Worm (Caenorhabditis elegans) whole organism, L2 larva: Measurements from ENCODE around the gene cnc-7.
"Not testable (repeated sequence)": the region's sequence is repeated elsewhere in the genome, so short reads cannot be mapped to it uniquely, and the experiment has no call there.

Experiments
- Y55F3AM.14 ChIP-seq: fragments of 200-800 bp; sonication (Bioruptor generic); optimal IDR thresholded peaks from 2 replicates; lab custom pipeline; 2018; ENCODE audit warnings: mild to moderate bottlenecking, missing genetic modification characterization, missing compliant biosample characterization
- aly-2 ChIP-seq: fragments of 150-350 bp; optimal IDR thresholded peaks from 2 replicates; lab custom pipeline; 2014; ENCODE audit warnings: missing biosample characterization, missing genetic modification characterization
- ama-1 ChIP-seq: fragments of 150-350 bp; optimal IDR thresholded peaks from 2 replicates; lab custom pipeline; 2018; ENCODE audit warnings: inconsistent platforms
- ceh-16 ChIP-seq: fragments of 150-350 bp; optimal IDR thresholded peaks from 2 replicates; lab custom pipeline; 2014; ENCODE audit warnings: missing biosample characterization, missing genetic modification characterization
- ceh-82 ChIP-seq: fragments of 150-350 bp; optimal IDR thresholded peaks from 2 replicates; lab custom pipeline; 2014; ENCODE audit warnings: missing biosample characterization, missing genetic modification characterization
- crh-2 ChIP-seq: sonication (generic microtip); optimal IDR thresholded peaks from 2 replicates; lab custom pipeline; 2017; ENCODE audit warnings: missing biosample characterization, missing genetic modification characterization
- dmd-4 ChIP-seq: sonication (generic microtip); optimal IDR thresholded peaks from 2 replicates; lab custom pipeline; 2017; ENCODE audit warnings: missing biosample characterization, missing genetic modification characterization
- egl-27 ChIP-seq: sonication (generic microtip); optimal IDR thresholded peaks from 3 replicates; lab custom pipeline; 2017; ENCODE audit warnings: missing biosample characterization, missing genetic modification reagents, missing genetic modification characterization
- elt-3 ChIP-seq: sonication (generic microtip); optimal IDR thresholded peaks from 2 replicates; lab custom pipeline; 2017; ENCODE audit warnings: missing biosample characterization, missing genetic modification characterization
- gmeb-1 ChIP-seq: fragments of 150-350 bp; optimal IDR thresholded peaks from 2 replicates; lab custom pipeline; 2014; ENCODE audit warnings: missing biosample characterization, missing genetic modification characterization
- lin-11 ChIP-seq: fragments of 150-350 bp; sonication (generic microtip); optimal IDR thresholded peaks from 2 replicates; lab custom pipeline; 2014; ENCODE audit warnings: missing biosample characterization, missing genetic modification characterization, inconsistent platforms, mixed read lengths
- lin-13 ChIP-seq: fragments of 150-350 bp; optimal IDR thresholded peaks from 2 replicates; lab custom pipeline; 2014; ENCODE audit warnings: missing biosample characterization, missing genetic modification reagents, missing genetic modification characterization
- lin-39 ChIP-seq: fragments of 150-350 bp; optimal IDR thresholded peaks from 2 replicates; lab custom pipeline; 2014; ENCODE audit warnings: missing biosample characterization, missing genetic modification reagents, missing genetic modification characterization
- lsy-2 ChIP-seq, 2 experiments: fragments of 150-350 bp in 1 of 2; sonication (generic microtip) in 1 of 2; optimal IDR thresholded peaks; 2 replicates each; lab custom pipeline; 2014 to 2017; ENCODE audit warnings: missing biosample characterization in 2 of 2, missing genetic modification characterization in 2 of 2
- mab-5 ChIP-seq: fragments of 150-350 bp; optimal IDR thresholded peaks from 2 replicates; lab custom pipeline; 2014; ENCODE audit warnings: missing biosample characterization, missing genetic modification characterization
- mbf-1 ChIP-seq: sonication (generic microtip); optimal IDR thresholded peaks from 2 replicates; lab custom pipeline; 2017; ENCODE audit warnings: missing biosample characterization, missing genetic modification characterization
- mdl-1 ChIP-seq, 2 experiments: fragments of 150-350 bp in 1 of 2; sonication (generic microtip) in 1 of 2; optimal IDR thresholded peaks; 2 replicates each; lab custom pipeline; 2017; ENCODE audit warnings: missing biosample characterization in 2 of 2, missing genetic modification characterization in 2 of 2
- nhr-12 ChIP-seq: fragments of 150-350 bp; optimal IDR thresholded peaks from 2 replicates; lab custom pipeline; 2014; ENCODE audit warnings: missing biosample characterization, missing genetic modification characterization
- nhr-129 ChIP-seq: fragments of 150-350 bp; optimal IDR thresholded peaks from 2 replicates; lab custom pipeline; 2014; ENCODE audit warnings: missing biosample characterization, missing genetic modification characterization
- nhr-21 ChIP-seq: fragments of 150-350 bp; optimal IDR thresholded peaks from 2 replicates; lab custom pipeline; 2014; ENCODE audit warnings: missing biosample characterization, missing genetic modification characterization
- nhr-237 ChIP-seq: fragments of 150-350 bp; optimal IDR thresholded peaks from 2 replicates; lab custom pipeline; 2014; ENCODE audit warnings: missing biosample characterization, missing genetic modification characterization
- nhr-6 ChIP-seq: fragments of 150-350 bp; optimal IDR thresholded peaks from 2 replicates; lab custom pipeline; 2014; ENCODE audit warnings: missing biosample characterization, missing genetic modification characterization
- nhr-77 ChIP-seq: fragments of 150-350 bp; optimal IDR thresholded peaks from 2 replicates; lab custom pipeline; 2014; ENCODE audit warnings: missing biosample characterization, missing genetic modification characterization
- peb-1 ChIP-seq: fragments of 150-350 bp; optimal IDR thresholded peaks from 2 replicates; lab custom pipeline; 2014; ENCODE audit warnings: missing biosample characterization, missing genetic modification characterization
- sem-4 ChIP-seq: fragments of 150-350 bp; optimal IDR thresholded peaks from 2 replicates; lab custom pipeline; 2014; ENCODE audit warnings: missing biosample characterization, missing genetic modification reagents, missing genetic modification characterization
- sma-3 ChIP-seq: sonication (generic microtip); optimal IDR thresholded peaks from 2 replicates; lab custom pipeline; 2016; ENCODE audit warnings: missing genetic modification reagents, missing genetic modification characterization, missing compliant biosample characterization
- sma-9 ChIP-seq, 2 experiments: fragments of 150-350 bp in 1 of 2; sonication (generic microtip) in 1 of 2; optimal IDR thresholded peaks; 2 replicates each; lab custom pipeline; 2014 to 2016; ENCODE audit warnings: missing genetic modification characterization in 2 of 2, mild to moderate bottlenecking in 1 of 2, missing biosample characterization in 1 of 2, missing compliant biosample characterization in 1 of 2, missing genetic modification reagents in 1 of 2, moderate library complexity in 1 of 2
- unc-39 ChIP-seq: fragments of 150-350 bp; optimal IDR thresholded peaks from 2 replicates; lab custom pipeline; 2014; ENCODE audit warnings: missing biosample characterization, missing genetic modification characterization
- unc-55 ChIP-seq: fragments of 150-350 bp; sonication (generic microtip); optimal IDR thresholded peaks from 3 replicates; lab custom pipeline; 2014; ENCODE audit warnings: missing biosample characterization, missing genetic modification reagents, missing genetic modification characterization
- zag-1 ChIP-seq: fragments of 150-350 bp; optimal IDR thresholded peaks from 2 replicates; lab custom pipeline; 2014; ENCODE audit warnings: missing biosample characterization, missing genetic modification characterization

Gene cnc-7

DNA sequence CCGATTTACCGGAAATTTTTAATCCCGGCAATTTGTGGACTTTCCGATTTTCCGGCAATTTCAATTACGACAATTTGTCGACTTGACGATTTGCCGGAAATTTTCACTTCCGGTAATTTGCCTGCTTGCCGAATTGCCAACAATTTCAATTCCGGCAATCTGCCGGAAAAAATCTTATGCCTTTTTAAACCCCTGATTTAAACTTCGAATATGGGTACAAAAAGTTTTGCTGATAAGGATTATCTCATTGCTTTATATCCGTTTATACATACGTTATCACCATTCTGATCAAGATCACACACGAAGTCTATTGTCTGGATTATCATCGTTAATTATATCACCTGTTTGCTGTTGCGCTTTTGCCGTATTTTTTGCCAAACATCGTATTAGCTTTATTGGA is 37.4 kb upstream of the cnc-7 start, which contains the start of gene grd-11:
grd-11 (plus strand) TSS at position 301 of the 400 bp plus-strand sequence.
- TF ChIP-seq nhr-12 (tag; lab: Kevin White, UChicago), result no peak
- no peak for TF ChIP-seq nhr-237
- no peak for TF ChIP-seq Y55F3AM.14 (GFP tag; lab: Kevin White, UChicago)
- TF ChIP-seq nhr-6 (tag; lab: Kevin White, UChicago), result no peak
- TF ChIP-seq mdl-1 (tag; optimal IDR thresholded peaks at IDR 0.05; lab: Kevin White, UChicago), result no peak
- no peak for TF ChIP-seq gmeb-1 (tag; lab: Kevin White, UChicago)

DNA sequence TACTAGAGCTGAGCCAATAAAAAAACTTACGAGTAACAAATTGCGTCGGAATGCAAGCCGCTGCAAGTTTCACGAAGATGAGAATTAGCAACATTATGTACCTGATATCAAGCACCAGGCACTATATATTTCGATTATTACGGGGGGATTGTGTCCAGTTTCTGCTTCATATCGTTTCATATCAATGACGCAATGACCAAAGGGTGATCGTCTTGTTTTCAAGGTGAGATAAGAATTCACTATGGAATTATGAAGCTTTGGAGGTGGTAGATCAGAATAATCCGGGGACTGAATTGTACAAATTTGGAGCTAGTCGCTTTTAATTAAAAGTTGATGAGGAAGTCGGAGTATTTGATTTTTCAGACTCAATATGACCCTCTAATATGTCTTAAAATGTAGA is 27.0 kb upstream of the cnc-7 start, which contains the start of gene K02E2.8:
K02E2.8 (minus strand) TSS at position 101 of the 400 bp plus-strand sequence.
- no peak for TF ChIP-seq zag-1 (tag; lab: Kevin White, UChicago)
- TF ChIP-seq unc-55 (GFP tag; lab: Kevin White, UChicago), result no peak
- TF ChIP-seq aly-2 (tag; lab: Kevin White, UChicago), result no peak
- no peak for TF ChIP-seq nhr-6 (tag; lab: Kevin White, UChicago)
- TF ChIP-seq peb-1 (tag; lab: Kevin White, UChicago), result no peak
- no peak for TF ChIP-seq sem-4 (tag; lab: Kevin White, UChicago)
- no peak for TF ChIP-seq nhr-21 (tag; lab: Kevin White, UChicago)
- TF ChIP-seq mbf-1 (tag; lab: Kevin White, UChicago), result no peak
- no peak for TF ChIP-seq unc-39 (tag; lab: Kevin White, UChicago)
- TF ChIP-seq lin-39, result no peak
- no peak for TF ChIP-seq mdl-1 (tag; optimal IDR thresholded peaks at IDR 0.05; lab: Kevin White, UChicago)
- TF ChIP-seq ama-1 (lab: Kevin White, UChicago), result no peak
- no peak for TF ChIP-seq nhr-77 (tag; lab: Kevin White, UChicago)
- no peak for TF ChIP-seq sma-9 (GFP tag; optimal IDR thresholded peaks at IDR 0.05; lab: Kevin White, UChicago)
- no peak for TF ChIP-seq sma-9 (tag; optimal IDR thresholded peaks at IDR 0.05; lab: Kevin White, UChicago)
- TF ChIP-seq ceh-16, result no peak
- no peak for TF ChIP-seq ceh-82 (tag; lab: Kevin White, UChicago)
- no peak for TF ChIP-seq nhr-12 (tag; lab: Kevin White, UChicago)
- TF ChIP-seq lin-11 (tag; lab: Kevin White, UChicago), result no peak
- no peak for TF ChIP-seq mab-5 (tag; lab: Kevin White, UChicago)

DNA sequence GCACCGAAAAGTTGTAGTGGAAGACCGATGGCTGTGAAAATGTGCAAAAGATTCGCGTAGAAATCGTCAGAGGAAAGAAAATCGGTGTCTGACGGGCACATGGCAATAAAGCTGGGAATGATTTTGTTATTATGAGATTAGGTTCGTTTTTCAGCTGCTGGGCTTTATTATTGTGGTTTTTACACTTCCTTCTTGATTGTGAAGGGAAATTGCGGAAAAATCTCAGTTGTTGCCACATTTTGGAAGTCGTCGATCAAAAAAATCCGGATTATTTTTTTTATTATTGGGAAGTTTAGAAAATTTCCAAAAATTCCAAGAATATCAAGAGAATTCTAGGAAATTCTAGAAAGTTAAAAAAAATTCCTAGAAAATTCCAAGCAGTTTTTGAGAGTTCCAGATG is 24.7 kb upstream of the cnc-7 start, which contains the start of gene srh-177:
srh-177 (minus strand) TSS at position 101 of the 400 bp plus-strand sequence.
- not testable (repeated sequence) for TF ChIP-seq peb-1 (tag; lab: Kevin White, UChicago); crh-2 (tag; lab: Kevin White, UChicago); sma-9 (GFP tag; optimal IDR thresholded peaks at IDR 0.05; lab: Kevin White, UChicago); sma-9 (tag; optimal IDR thresholded peaks at IDR 0.05; lab: Kevin White, UChicago)

DNA sequence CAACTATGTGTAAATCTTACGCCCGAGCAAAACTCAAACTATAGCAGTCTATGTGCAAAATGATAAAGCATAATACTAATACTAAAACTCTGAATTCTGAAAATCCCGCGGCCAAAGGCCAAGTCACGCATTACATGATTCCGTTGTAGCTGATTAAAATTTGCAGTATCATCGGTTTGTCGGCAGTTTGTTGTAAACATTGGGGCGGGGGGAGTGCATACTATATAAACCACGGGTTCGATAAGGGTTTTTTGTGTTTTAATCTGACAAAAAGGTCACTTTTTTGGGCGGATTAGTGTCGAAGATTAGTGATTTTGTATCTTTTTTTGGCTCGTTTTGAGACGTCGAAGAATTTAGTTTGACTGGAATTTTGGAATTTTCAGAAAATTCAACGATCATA is 19.4 kb upstream of the cnc-7 start:
- TF ChIP-seq gmeb-1 (tag; lab: Kevin White, UChicago) (peak; percentile 34), dmd-4 (no peak), sma-3 (no peak), mdl-1 (tag; optimal IDR thresholded peaks at IDR 0.05; lab: Kevin White, UChicago) (no peak), lin-13 (no peak), lsy-2 (tag; optimal IDR thresholded peaks at IDR 0.05; lab: Kevin White, UChicago) (no peak), unc-39 (tag; lab: Kevin White, UChicago) (no peak), nhr-129 (tag; lab: Kevin White, UChicago) (no peak), mab-5 (tag; lab: Kevin White, UChicago) (no peak)

DNA sequence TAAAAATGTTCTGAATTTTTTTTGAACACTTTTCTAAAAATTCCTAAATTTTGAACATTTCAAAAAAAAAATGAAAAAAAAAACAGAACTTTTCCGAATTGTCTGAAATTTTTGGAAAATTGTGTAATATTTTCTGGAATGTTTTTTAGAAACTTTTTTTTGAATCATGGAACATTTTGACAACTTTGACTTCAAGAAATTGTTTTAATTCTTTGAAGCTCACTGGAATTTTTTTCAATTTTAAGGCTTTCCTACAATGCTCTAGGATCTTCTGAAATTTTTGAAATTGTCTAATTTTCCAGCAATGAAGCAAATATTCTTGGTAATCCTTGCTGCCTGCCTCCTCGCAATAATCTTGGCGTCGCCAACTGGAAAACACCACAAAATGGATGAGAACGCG is 18.6 kb upstream of the cnc-7 start, which contains the start of gene ins-35:
ins-35 (plus strand) TSS at position 301 of the 400 bp plus-strand sequence.
- TF ChIP-seq aly-2 (tag; lab: Kevin White, UChicago), result no peak
- no peak for TF ChIP-seq elt-3 (tag; lab: Kevin White, UChicago)

DNA sequence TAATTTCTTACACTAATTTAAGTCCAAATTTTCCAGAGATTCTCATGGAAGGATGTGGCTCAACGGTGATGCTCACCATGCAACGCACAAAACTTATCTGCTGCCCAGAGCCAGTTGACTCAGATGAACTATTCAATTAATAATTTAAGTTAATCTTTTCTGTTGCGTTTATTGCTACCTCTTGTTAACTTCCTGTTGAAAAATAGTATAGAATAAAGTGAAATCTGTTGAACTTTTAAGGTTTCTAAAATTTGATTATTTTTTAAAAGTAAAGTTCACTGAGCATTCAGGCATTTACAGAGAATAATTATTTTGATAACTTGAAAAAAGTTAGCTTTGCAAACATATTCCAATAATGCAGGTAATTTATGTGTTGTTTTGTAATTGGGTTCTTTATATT is 17.8 kb upstream of the cnc-7 start:
- TF ChIP-seq egl-27 (tag; lab: Kevin White, UChicago), result no peak
- TF ChIP-seq aly-2 (tag; lab: Kevin White, UChicago), result no peak
- no peak for TF ChIP-seq elt-3 (tag; lab: Kevin White, UChicago)
- no peak for TF ChIP-seq nhr-129 (tag; lab: Kevin White, UChicago)
